Fruit fly (Drosophila melanogaster) whole organism, wandering third instar larva: ENCODE data around the gene CG15035.

Experiments
- Abd-B ChIP-seq: fragments of >200 bp; optimal IDR thresholded peaks from 2 replicates; lab custom pipeline; 2017; ENCODE audit warnings: missing biosample characterization, missing genetic modification characterization
- CG9705 ChIP-seq: fragments of 200-800 bp; sonication (Bioruptor generic); optimal IDR thresholded peaks from 2 replicates; lab custom pipeline; 2018; ENCODE audit warnings: missing biosample characterization, mild to moderate bottlenecking, missing genetic modification characterization
- CrebA ChIP-seq: fragments of 200-800 bp; sonication (Bioruptor generic); optimal IDR thresholded peaks from 2 replicates; lab custom pipeline; 2016; ENCODE audit warnings: missing biosample characterization, mild to moderate bottlenecking, missing genetic modification characterization, borderline replicate concordance
- Dfd ChIP-seq: fragments of >200 bp; optimal IDR thresholded peaks from 2 replicates; lab custom pipeline; 2017; ENCODE audit warnings: missing biosample characterization, missing genetic modification characterization
- Myc ChIP-seq: fragments of >200 bp; optimal IDR thresholded peaks from 2 replicates; lab custom pipeline; 2017
- OdsH ChIP-seq: fragments of 200-800 bp; sonication (Bioruptor generic); optimal IDR thresholded peaks from 2 replicates; lab custom pipeline; 2016; ENCODE audit warnings: missing biosample characterization, mild to moderate bottlenecking, missing genetic modification characterization
- Rel ChIP-seq, 2 experiments: fragments of 200-800 bp; sonication (Bioruptor generic) in 1 of 2; optimal IDR thresholded peaks; 2 replicates in 1 of 2; 3 replicates in 1 of 2; lab custom pipeline; 2016 to 2019; ENCODE audit warnings: mild to moderate bottlenecking in 2 of 2, missing biosample characterization in 2 of 2, missing genetic modification characterization in 2 of 2, moderate library complexity in 1 of 2
- dsf ChIP-seq: sonication (Bioruptor generic); optimal IDR thresholded peaks from 2 replicates; lab custom pipeline; 2016; ENCODE audit warnings: missing biosample characterization, missing genetic modification characterization, borderline replicate concordance
- fru ChIP-seq: fragments of 200-800 bp; sonication (Bioruptor generic); optimal IDR thresholded peaks from 3 replicates; lab custom pipeline; 2016; ENCODE audit warnings: missing biosample characterization, mild to moderate bottlenecking, missing genetic modification characterization
- pan ChIP-seq: fragments of >200 bp; optimal IDR thresholded peaks from 2 replicates; lab custom pipeline; 2017
- sage ChIP-seq: fragments of 200-800 bp; sonication (Bioruptor generic); optimal IDR thresholded peaks from 2 replicates; lab custom pipeline; 2016; ENCODE audit warnings: missing biosample characterization, mild to moderate bottlenecking, missing genetic modification characterization
- tai ChIP-seq: sonication (Bioruptor generic); optimal IDR thresholded peaks from 2 replicates; lab custom pipeline; 2016; ENCODE audit warnings: missing biosample characterization, missing genetic modification characterization

dm6 chrX:7413569-7413968, 10.6 kb upstream of the CG15035 start, which contains the start of gene CG42705:
- TF ChIP-seq tai (GFP tag; lab: Kevin White, UChicago) = no peak
- TF ChIP-seq fru (GFP tag; lab: Kevin White, UChicago) = no peak
- no peak for TF ChIP-seq Rel (GFP tag; optimal IDR thresholded peaks at IDR 0.05; lab: Kevin White, UChicago)
- TF ChIP-seq Rel (tag; optimal IDR thresholded peaks at IDR 0.05; lab: Kevin White, UChicago) = no peak
- no peak for TF ChIP-seq OdsH (GFP tag; lab: Kevin White, UChicago)
- no peak for TF ChIP-seq sage
- no peak for TF ChIP-seq CrebA (GFP tag; lab: Kevin White, UChicago)
- TF ChIP-seq Abd-B = no peak
- TF ChIP-seq pan = no peak
- TF ChIP-seq dsf (GFP tag; lab: Kevin White, UChicago) = no peak
- TF ChIP-seq Myc (lab: Kevin White, UChicago) = no peak
- no peak for TF ChIP-seq CG9705 (GFP tag; lab: Kevin White, UChicago)
- no peak for TF ChIP-seq Dfd (GFP tag; lab: Kevin White, UChicago)
